Worm (Caenorhabditis elegans) whole organism, young adult: Measurements from ENCODE around the gene lgc-7.

Source experiments
- F10E7.11 ChIP-seq: sonication (generic microtip); optimal IDR thresholded peaks from 2 replicates; lab custom pipeline; 2017; ENCODE audit warnings: mild to moderate bottlenecking, missing genetic modification characterization, moderate library complexity, missing compliant biosample characterization
- hmg-20 ChIP-seq: fragments of 200-800 bp; sonication (Bioruptor generic); IDR thresholded peaks from 2 replicates; pipeline ENCODE4 v1.3.6; 2022; ENCODE audit warnings: missing genetic modification reagents, missing genetic modification characterization, missing compliant biosample characterization
- lin-54 ChIP-seq: fragments of 200-800 bp; sonication (Bioruptor generic); optimal IDR thresholded peaks from 2 replicates; lab custom pipeline; 2018; ENCODE audit warnings: mild to moderate bottlenecking, missing genetic modification characterization, missing compliant biosample characterization
- tlf-1 ChIP-seq: fragments of 200-800 bp; sonication (Bioruptor generic); optimal IDR thresholded peaks from 2 replicates; lab custom pipeline; 2018; ENCODE audit warnings: mild to moderate bottlenecking, missing genetic modification characterization, missing compliant biosample characterization
- unc-62 ChIP-seq: fragments of 150-350 bp; optimal IDR thresholded peaks from 2 replicates; lab custom pipeline; 2014; ENCODE audit warnings: missing biosample characterization, missing genetic modification reagents, missing genetic modification characterization
- ztf-6 ChIP-seq: fragments of 200-800 bp; sonication (Bioruptor generic); IDR thresholded peaks from 2 replicates; pipeline ENCODE4 v1.3.6; 2022; ENCODE audit warnings: missing genetic modification reagents, missing genetic modification characterization, missing compliant biosample characterization

ce11 chrIV:14687716-14688115 lies 21.7 kb upstream of the lgc-7 start:
- no peak for TF ChIP-seq F10E7.11 (tag; lab: Kevin White, UChicago)
- no peak for TF ChIP-seq ztf-6 (GFP tag; lab: Robert Waterston, UW)
- no peak for TF ChIP-seq lin-54 (GFP tag; lab: Kevin White, UChicago)
- no peak for TF ChIP-seq unc-62 (GFP tag; lab: Kevin White, UChicago)
- no peak for TF ChIP-seq hmg-20 (GFP tag; lab: Robert Waterston, UW)
- no peak for TF ChIP-seq tlf-1 (GFP tag; lab: Kevin White, UChicago)
